Worm (Caenorhabditis elegans) whole organism, late embryonic: Measurements from ENCODE around the gene aat-1.

Experiments
- C08G9.2 ChIP-seq: sonication (generic microtip); optimal IDR thresholded peaks from 2 replicates; lab custom pipeline; 2016; ENCODE audit warnings: mild to moderate bottlenecking, missing genetic modification characterization, moderate library complexity, missing compliant biosample characterization
- C38D4.7 ChIP-seq: fragments of 200-800 bp; sonication (Bioruptor generic); optimal IDR thresholded peaks from 2 replicates; lab custom pipeline; 2018; ENCODE audit warnings: mild to moderate bottlenecking, missing genetic modification characterization, moderate library complexity, missing compliant biosample characterization
- F13H6.1 ChIP-seq: sonication (generic microtip); optimal IDR thresholded peaks from 2 replicates; lab custom pipeline; 2016; ENCODE audit warnings: missing genetic modification characterization, missing compliant biosample characterization
- K02D7.2 ChIP-seq: sonication (generic microtip); optimal IDR thresholded peaks from 2 replicates; lab custom pipeline; 2017; ENCODE audit warnings: mild to moderate bottlenecking, missing genetic modification characterization, missing compliant biosample characterization
- K09A11.1 ChIP-seq: sonication (generic microtip); optimal IDR thresholded peaks from 2 replicates; lab custom pipeline; 2017; ENCODE audit warnings: antibody characterized with exemption, mild to moderate bottlenecking, missing genetic modification characterization, missing compliant biosample characterization; ENCODE audit not compliant: insufficient read depth
- Y22D7AL.16 ChIP-seq: sonication (generic microtip); optimal IDR thresholded peaks from 2 replicates; lab custom pipeline; 2016; ENCODE audit warnings: missing genetic modification characterization, missing compliant biosample characterization
- ahr-1 ChIP-seq: sonication (generic microtip); optimal IDR thresholded peaks from 2 replicates; lab custom pipeline; 2016; ENCODE audit warnings: missing genetic modification characterization, missing compliant biosample characterization
- ama-1 ChIP-seq: fragments of 150-350 bp; optimal IDR thresholded peaks from 2 replicates; lab custom pipeline; 2014
- ceh-31 ChIP-seq: sonication (generic microtip); optimal IDR thresholded peaks from 2 replicates; lab custom pipeline; 2016; ENCODE audit warnings: missing genetic modification characterization, missing compliant biosample characterization
- ceh-34 ChIP-seq: sonication (generic microtip); optimal IDR thresholded peaks from 2 replicates; lab custom pipeline; 2016; ENCODE audit warnings: mild to moderate bottlenecking, missing genetic modification characterization, missing compliant biosample characterization
- ceh-45 ChIP-seq: fragments of 200-800 bp; sonication (Bioruptor generic); IDR thresholded peaks from 2 replicates; pipeline ENCODE4 v1.3.6; 2022; ENCODE audit warnings: missing genetic modification reagents, missing genetic modification characterization, missing compliant biosample characterization
- ceh-48 ChIP-seq: sonication (generic microtip); optimal IDR thresholded peaks from 2 replicates; lab custom pipeline; 2016; ENCODE audit warnings: missing genetic modification characterization, inconsistent platforms, missing compliant biosample characterization
- ceh-9 ChIP-seq: sonication (generic microtip); optimal IDR thresholded peaks from 2 replicates; lab custom pipeline; 2016; ENCODE audit warnings: mild to moderate bottlenecking, missing genetic modification characterization, inconsistent platforms, missing compliant biosample characterization
- dmd-4 ChIP-seq: sonication (generic microtip); optimal IDR thresholded peaks from 2 replicates; lab custom pipeline; 2016; ENCODE audit warnings: borderline replicate concordance, missing genetic modification characterization, missing compliant biosample characterization
- dve-1 ChIP-seq: sonication (generic microtip); optimal IDR thresholded peaks from 2 replicates; lab custom pipeline; 2017; ENCODE audit warnings: antibody characterized with exemption, mild to moderate bottlenecking, missing genetic modification characterization, missing compliant biosample characterization
- elt-4 ChIP-seq: sonication (generic microtip); optimal IDR thresholded peaks from 2 replicates; lab custom pipeline; 2016; ENCODE audit warnings: missing genetic modification characterization, missing compliant biosample characterization
- eyg-1 ChIP-seq: sonication (generic microtip); optimal IDR thresholded peaks from 2 replicates; lab custom pipeline; 2016; ENCODE audit warnings: missing genotype, missing genetic modification characterization, missing compliant biosample characterization
- fkh-6 ChIP-seq: sonication (generic microtip); optimal IDR thresholded peaks from 2 replicates; lab custom pipeline; 2016; ENCODE audit warnings: missing genetic modification characterization, missing compliant biosample characterization
- gmeb-2 ChIP-seq: sonication (generic microtip); optimal IDR thresholded peaks from 2 replicates; lab custom pipeline; 2016; ENCODE audit warnings: missing genetic modification characterization, inconsistent platforms, missing compliant biosample characterization
- hlh-13 ChIP-seq: fragments of 200-800 bp; sonication (Bioruptor generic); optimal IDR thresholded peaks from 2 replicates; lab custom pipeline; 2018; ENCODE audit warnings: mild to moderate bottlenecking, missing genetic modification characterization, missing compliant biosample characterization
- hlh-6 ChIP-seq: sonication (generic microtip); optimal IDR thresholded peaks from 2 replicates; lab custom pipeline; 2016; ENCODE audit warnings: missing genotype, missing genetic modification characterization, missing compliant biosample characterization
- hlh-8 ChIP-seq: sonication (generic microtip); optimal IDR thresholded peaks from 2 replicates; lab custom pipeline; 2016; ENCODE audit warnings: missing genotype, missing genetic modification characterization, missing compliant biosample characterization
- lin-11 ChIP-seq: fragments of 200-800 bp; sonication (Bioruptor generic); optimal IDR thresholded peaks from 2 replicates; lab custom pipeline; 2018; ENCODE audit warnings: mild to moderate bottlenecking, missing genetic modification characterization, missing compliant biosample characterization
- madf-2 ChIP-seq: sonication (generic microtip); optimal IDR thresholded peaks from 2 replicates; lab custom pipeline; 2017; ENCODE audit warnings: missing genetic modification characterization, missing compliant biosample characterization
- mec-3 ChIP-seq: sonication (generic microtip); optimal IDR thresholded peaks from 2 replicates; lab custom pipeline; 2016; ENCODE audit warnings: borderline replicate concordance, missing genetic modification characterization, missing compliant biosample characterization
- nhr-11 ChIP-seq: fragments of 150-350 bp; optimal IDR thresholded peaks from 2 replicates; lab custom pipeline; 2014; ENCODE audit warnings: missing biosample characterization, missing genetic modification characterization
- nhr-232 ChIP-seq: sonication (generic microtip); optimal IDR thresholded peaks from 2 replicates; lab custom pipeline; 2016; ENCODE audit warnings: missing genetic modification characterization, missing compliant biosample characterization
- npax-4 ChIP-seq: sonication (generic microtip); optimal IDR thresholded peaks from 2 replicates; lab custom pipeline; 2016; ENCODE audit warnings: missing genetic modification characterization, missing compliant biosample characterization
- pag-3 ChIP-seq: sonication (generic microtip); optimal IDR thresholded peaks from 2 replicates; lab custom pipeline; 2016; ENCODE audit warnings: missing compliant biosample characterization, missing genetic modification characterization, borderline replicate concordance
- pat-9 ChIP-seq: fragments of 200-800 bp; sonication (Bioruptor generic); optimal IDR thresholded peaks from 2 replicates; lab custom pipeline; 2018; ENCODE audit warnings: mild to moderate bottlenecking, missing genetic modification characterization, moderate library complexity, missing compliant biosample characterization
- pha-2 ChIP-seq: sonication (generic microtip); optimal IDR thresholded peaks from 2 replicates; lab custom pipeline; 2017; ENCODE audit warnings: mild to moderate bottlenecking, missing genetic modification characterization, missing compliant biosample characterization
- pha-4 ChIP-seq: fragments of 150-350 bp; optimal IDR thresholded peaks from 2 replicates; lab custom pipeline; 2018; ENCODE audit warnings: missing biosample characterization, missing genetic modification reagents, missing genetic modification characterization
- pqm-1 ChIP-seq: sonication (generic microtip); optimal IDR thresholded peaks from 2 replicates; lab custom pipeline; 2016; ENCODE audit warnings: missing genetic modification characterization, missing compliant biosample characterization
- pros-1 ChIP-seq: fragments of 150-350 bp; optimal IDR thresholded peaks from 2 replicates; lab custom pipeline; 2014; ENCODE audit warnings: missing biosample characterization, missing genetic modification reagents, missing genetic modification characterization
- ref-2 ChIP-seq: sonication (generic microtip); optimal IDR thresholded peaks from 2 replicates; lab custom pipeline; 2016; ENCODE audit warnings: missing genetic modification characterization, missing compliant biosample characterization
- sdc-2 ChIP-seq: sonication (generic microtip); optimal IDR thresholded peaks from 2 replicates; lab custom pipeline; 2016; ENCODE audit warnings: missing genotype, missing genetic modification characterization, missing compliant biosample characterization
- sox-2 ChIP-seq: fragments of 200-800 bp; sonication (Bioruptor generic); IDR thresholded peaks from 2 replicates; pipeline ENCODE4 v1.3.6; 2022; ENCODE audit warnings: missing genetic modification reagents, missing genetic modification characterization, missing compliant biosample characterization
- tbx-7 ChIP-seq: sonication (generic microtip); optimal IDR thresholded peaks from 2 replicates; lab custom pipeline; 2016; ENCODE audit warnings: missing genotype, missing genetic modification characterization, missing compliant biosample characterization
- ttx-3 ChIP-seq: sonication (generic microtip); optimal IDR thresholded peaks from 2 replicates; lab custom pipeline; 2016; ENCODE audit warnings: missing genetic modification reagents, missing genetic modification characterization, missing compliant biosample characterization
- unc-3 ChIP-seq, 2 experiments: fragments of 200-800 bp in 1 of 2; sonication (Bioruptor generic) in 1 of 2; sonication (generic microtip) in 1 of 2; conservative IDR thresholded peaks in 1 of 2; optimal IDR thresholded peaks in 1 of 2; 2 replicates each; pipeline versions ENCODE4 v1.3.6 to Lab custom; 2016 to 2022; ENCODE audit warnings: missing compliant biosample characterization in 2 of 2, missing genetic modification characterization in 2 of 2, missing genetic modification reagents in 1 of 2
- unc-42 ChIP-seq: sonication (generic microtip); optimal IDR thresholded peaks from 2 replicates; lab custom pipeline; 2016; ENCODE audit warnings: missing genotype, missing genetic modification characterization, missing compliant biosample characterization
- unc-55 ChIP-seq: sonication (generic microtip); optimal IDR thresholded peaks from 2 replicates; lab custom pipeline; 2017; ENCODE audit warnings: missing biosample characterization, missing genetic modification reagents, missing genetic modification characterization
- ztf-16 ChIP-seq: sonication (generic microtip); optimal IDR thresholded peaks from 2 replicates; lab custom pipeline; 2017; ENCODE audit warnings: missing genetic modification characterization, missing compliant biosample characterization

The aat-1 gene

DNA sequence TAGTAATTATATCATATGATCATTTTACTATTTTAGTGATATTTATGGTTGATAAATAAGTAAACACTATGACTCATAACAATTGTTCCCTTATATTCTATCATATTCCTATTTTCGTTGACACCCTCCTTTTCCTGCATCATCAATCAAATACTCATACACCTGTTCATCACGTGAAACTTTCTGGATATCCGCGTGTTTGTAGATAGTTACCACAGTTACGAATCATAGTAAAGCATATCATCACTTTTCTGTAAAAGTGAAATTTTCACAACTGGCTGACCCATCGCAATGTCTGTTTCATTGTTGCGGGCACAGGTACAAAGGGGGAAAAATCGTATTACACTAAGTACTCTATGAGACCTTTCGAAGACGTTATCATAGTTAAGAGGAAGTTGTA, 32.4 kb upstream of the aat-1 start:
- TF ChIP-seq mec-3, result no peak
- no peak for TF ChIP-seq C08G9.2 (tag; lab: Kevin White, UChicago)
- TF ChIP-seq eyg-1 (tag; lab: Kevin White, UChicago), result no peak
- no peak for TF ChIP-seq sdc-2 (tag; lab: Kevin White, UChicago)
- TF ChIP-seq ceh-9, result no peak
- no peak for TF ChIP-seq pros-1
- no peak for TF ChIP-seq ceh-48 (tag; lab: Kevin White, UChicago)

DNA sequence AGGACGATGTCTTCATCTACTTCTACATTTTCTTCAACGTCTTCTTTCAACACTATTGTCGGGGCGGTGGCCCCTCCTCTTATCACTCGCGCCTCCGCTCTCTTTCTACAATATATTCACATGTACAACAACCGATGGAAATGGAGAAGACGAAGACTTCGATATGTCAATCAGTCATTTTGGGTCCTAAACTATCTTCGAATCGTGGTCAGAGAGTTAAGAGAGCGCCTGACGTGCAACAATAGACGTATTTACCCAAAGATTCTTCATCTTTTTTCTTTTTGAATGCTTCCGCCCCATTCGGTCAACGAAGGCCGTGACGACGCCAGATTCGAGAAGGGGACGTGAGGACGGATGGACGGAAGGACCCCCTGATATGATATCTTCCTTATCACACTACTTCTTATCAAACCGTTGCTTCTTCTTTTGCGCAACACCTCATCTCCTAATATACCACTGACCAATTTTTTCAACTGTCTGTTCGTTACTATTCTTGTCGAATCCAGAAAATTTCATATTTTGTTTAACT, 31.5 kb upstream of the aat-1 start:
- TF ChIP-seq ttx-3 (no peak), madf-2 (tag; lab: Kevin White, UChicago) (no peak), nhr-11 (tag; lab: Kevin White, UChicago) (no peak), tbx-7 (no peak), C08G9.2 (tag; lab: Kevin White, UChicago) (no peak), ceh-31 (no peak), pros-1 (no peak), npax-4 (tag; lab: Kevin White, UChicago) (no peak), lin-11 (no peak), nhr-232 (tag; lab: Kevin White, UChicago) (no peak)

- TF ChIP-seq hlh-13 (GFP tag; lab: Kevin White, UChicago), result no peak
- TF ChIP-seq dmd-4, result no peak
- no peak for TF ChIP-seq elt-4 (tag; lab: Kevin White, UChicago)
- no peak for TF ChIP-seq hlh-6 (tag; lab: Kevin White, UChicago)
- no peak for TF ChIP-seq gmeb-2 (tag; lab: Kevin White, UChicago)
- no peak for TF ChIP-seq unc-3 (GFP tag; conservative IDR thresholded peaks at IDR 0.05; lab: Robert Waterston, UW)
- TF ChIP-seq unc-3 (tag; optimal IDR thresholded peaks at IDR 0.05; lab: Kevin White, UChicago), result no peak
- TF ChIP-seq pag-3 (tag; lab: Kevin White, UChicago), result no peak
- no peak for TF ChIP-seq nhr-11 (tag; lab: Kevin White, UChicago)
- no peak for TF ChIP-seq pat-9
- TF ChIP-seq tbx-7, result no peak
- no peak for TF ChIP-seq F13H6.1
- TF ChIP-seq nhr-232 (tag; lab: Kevin White, UChicago), result no peak
- TF ChIP-seq unc-42 (tag; lab: Kevin White, UChicago), result no peak
- TF ChIP-seq pqm-1 (tag; lab: Kevin White, UChicago), result no peak
- TF ChIP-seq C08G9.2 (tag; lab: Kevin White, UChicago), result no peak
- no peak for TF ChIP-seq fkh-6
- no peak for TF ChIP-seq ceh-34 (tag; lab: Kevin White, UChicago)
- TF ChIP-seq ama-1 (lab: Kevin White, UChicago), result no peak
- TF ChIP-seq C38D4.7, result no peak
These were observed 30.6 kb upstream of the aat-1 start for ce11 chrIV:9632094-9632493.

DNA sequence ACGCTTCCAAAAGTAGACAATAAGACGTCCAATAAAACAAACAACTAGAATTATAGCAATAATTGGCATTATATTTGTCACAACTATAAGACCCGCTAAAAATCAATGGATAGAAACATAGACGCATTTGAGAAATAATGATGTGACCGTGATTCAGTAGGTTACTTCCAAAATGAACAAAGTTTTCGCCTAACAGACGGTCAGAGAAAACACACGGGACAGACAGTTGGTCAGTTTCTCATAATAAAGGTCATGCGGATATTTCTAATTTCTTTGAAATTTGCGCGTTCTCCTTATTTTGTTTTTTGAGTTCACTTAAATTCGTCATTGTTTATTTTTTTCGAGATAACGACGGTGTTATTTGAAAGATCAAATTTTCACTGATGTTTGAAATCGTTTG, 30.1 kb upstream of the aat-1 start:
- TF ChIP-seq ceh-45 (GFP tag; lab: Robert Waterston, UW) (no peak), ama-1 (lab: Kevin White, UChicago) (no peak), gmeb-2 (tag; lab: Kevin White, UChicago) (no peak), hlh-8 (tag; lab: Kevin White, UChicago) (no peak)

ce11 chrIV:9627033-9627432, 25.5 kb upstream of the aat-1 start:
- no peak for TF ChIP-seq pha-2 (tag; lab: Kevin White, UChicago)
- no peak for TF ChIP-seq hlh-8 (tag; lab: Kevin White, UChicago)

DNA sequence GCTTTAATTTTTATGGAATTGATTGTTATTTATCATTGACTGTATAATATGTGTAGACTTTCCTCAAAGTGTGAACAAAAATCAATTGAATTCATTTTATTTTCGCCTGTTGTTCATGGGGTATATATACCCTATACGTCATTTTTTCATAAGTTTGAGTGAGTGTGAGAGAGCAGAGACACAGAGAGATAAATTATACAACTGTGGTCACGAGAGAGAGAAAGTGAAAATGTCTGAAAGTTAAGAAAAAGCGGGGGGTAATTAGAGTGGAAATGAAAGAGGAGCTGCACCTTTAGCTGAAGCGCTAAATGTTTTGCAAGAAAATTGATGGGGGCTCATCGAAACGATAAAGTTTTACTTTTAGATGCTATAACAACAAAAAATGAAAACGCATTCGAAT, 24.3 kb upstream of the aat-1 start:
- TF ChIP-seq K09A11.1 (tag; lab: Kevin White, UChicago) (no peak), C38D4.7 (no peak), pha-2 (tag; lab: Kevin White, UChicago) (no peak), ref-2 (tag; lab: Kevin White, UChicago) (no peak), ceh-48 (tag; lab: Kevin White, UChicago) (no peak), K02D7.2 (tag; lab: Kevin White, UChicago) (no peak), unc-55 (GFP tag; lab: Kevin White, UChicago) (no peak), mec-3 (no peak), pha-4 (tag; lab: Kevin White, UChicago) (no peak), ahr-1 (tag; lab: Kevin White, UChicago) (no peak), hlh-6 (tag; lab: Kevin White, UChicago) (no peak), pag-3 (tag; lab: Kevin White, UChicago) (no peak), ztf-16 (tag; lab: Kevin White, UChicago) (no peak), sox-2 (GFP tag; lab: Robert Waterston, UW) (no peak), pros-1 (no peak), Y22D7AL.16 (tag; lab: Kevin White, UChicago) (no peak), dve-1 (tag; lab: Kevin White, UChicago) (no peak)
